1 fruit fly cellular context compared by ENCODE assay signal in the genomic region with DNA sequence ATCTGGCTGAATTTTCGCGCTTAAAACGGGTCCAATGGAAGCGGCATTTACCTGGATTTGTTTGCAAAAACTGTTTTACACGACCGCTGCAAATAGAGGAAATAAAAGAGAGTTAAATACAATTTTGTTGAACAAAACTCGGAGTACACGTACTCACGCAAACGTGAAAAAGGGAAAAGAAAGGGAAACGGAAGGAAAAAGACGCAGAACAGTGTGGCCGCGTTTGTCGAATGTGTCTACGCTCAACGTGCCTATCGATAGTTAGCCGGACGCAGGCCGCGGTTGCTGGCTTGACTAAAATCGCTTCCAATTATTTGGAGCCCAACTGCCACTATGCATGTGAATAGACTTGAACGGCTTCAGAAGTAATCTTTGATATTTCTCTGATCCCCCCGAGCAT.
TF ChIP-seq lines count a peak whose summit lies in the region.

Gene RpS15Aa, minus strand, starts transcription at position 252 of the 400 bp plus-strand sequence.

TF ChIP-seq in whole organism, embryonic, 481 proteins besides CTCF, POLR2A, EP300 and RAD21 (continued from another document and continues in another):
- TF ChIP-seq bcd (GFP tag; optimal IDR thresholded peaks at IDR 0.05; lab: Kevin White, UChicago): peak; percentile 87
- peak; percentile 88 for TF ChIP-seq zfh1 (GFP tag; IDR thresholded peaks at IDR 0.05; lab: Robert Waterston, UW)
- TF ChIP-seq Hr39 (optimal IDR thresholded peaks at IDR 0.05; lab: Kevin White, UChicago): no peak
- peak; percentile 81 for TF ChIP-seq CG9817 (tag; optimal IDR thresholded peaks at IDR 0.05; lab: Kevin White, UChicago)
- peak; percentile 37 for TF ChIP-seq CG14710 (tag; optimal IDR thresholded peaks at IDR 0.05; lab: Kevin White, UChicago)
- peak; percentile 90 for TF ChIP-seq CG33213 (GFP tag; optimal IDR thresholded peaks at IDR 0.05; lab: Kevin White, UChicago)
- TF ChIP-seq CG12769 (tag; optimal IDR thresholded peaks at IDR 0.05; lab: Kevin White, UChicago): peak; percentile 54
- peak; percentile 71 for TF ChIP-seq odd (GFP tag; optimal IDR thresholded peaks at IDR 0.05; lab: Kevin White, UChicago)
- peak; percentile 24 for TF ChIP-seq gem (tag; optimal IDR thresholded peaks at IDR 0.05; lab: Kevin White, UChicago)
- TF ChIP-seq Stat92E (GFP tag; optimal IDR thresholded peaks at IDR 0.05; lab: Kevin White, UChicago): no peak
- peak; percentile 44 for TF ChIP-seq fu2 (GFP tag; optimal IDR thresholded peaks at IDR 0.05; lab: Kevin White, UChicago)
- peak; percentile 47 for TF ChIP-seq CG3407 (GFP tag; optimal IDR thresholded peaks at IDR 0.05; lab: Kevin White, UChicago)
- TF ChIP-seq CG3163 (GFP tag; optimal IDR thresholded peaks at IDR 0.05; lab: Kevin White, UChicago): peak; percentile 61
- peak; percentile 34 to 67 for TF ChIP-seq Hr51 (GFP tag; optimal IDR thresholded peaks at IDR 0.05; lab: Kevin White, UChicago)
- peak; percentile 18 for TF ChIP-seq fd3F (GFP tag; optimal IDR thresholded peaks at IDR 0.05; lab: Kevin White, UChicago)
- TF ChIP-seq CG4730 (GFP tag; IDR thresholded peaks at IDR 0.05; lab: Robert Waterston, UW): peak; percentile 53
- peak; percentile 42 for TF ChIP-seq CG12299 (tag; optimal IDR thresholded peaks at IDR 0.05; lab: Kevin White, UChicago)
- peak; percentile 63 for TF ChIP-seq CG2875 (GFP tag; optimal IDR thresholded peaks at IDR 0.05; lab: Kevin White, UChicago)
- TF ChIP-seq Fer1 (GFP tag; optimal IDR thresholded peaks at IDR 0.05; lab: Kevin White, UChicago): peak; percentile 83
- TF ChIP-seq CG12942 (GFP tag; optimal IDR thresholded peaks at IDR 0.05; lab: Kevin White, UChicago): peak; percentile 57
- peak; percentile 70 for TF ChIP-seq CG13624 (GFP tag; optimal IDR thresholded peaks at IDR 0.05; lab: Kevin White, UChicago)
- no peak for TF ChIP-seq jing (GFP tag; optimal IDR thresholded peaks at IDR 0.05; lab: Kevin White, UChicago)
- no peak for TF ChIP-seq cwo (GFP tag; optimal IDR thresholded peaks at IDR 0.05; lab: Kevin White, UChicago)
- TF ChIP-seq CG3065 (GFP tag; optimal IDR thresholded peaks at IDR 0.05; lab: Kevin White, UChicago): peak; percentile 9
- TF ChIP-seq CG3847 (GFP tag; IDR thresholded peaks at IDR 0.05; lab: Robert Waterston, UW): peak; percentile 82
- peak; percentile 77 for TF ChIP-seq pb (GFP tag; optimal IDR thresholded peaks at IDR 0.05; lab: Kevin White, UChicago)
- TF ChIP-seq zfh2 (GFP tag; optimal IDR thresholded peaks at IDR 0.05; lab: Kevin White, UChicago): peak; percentile 66
- peak; percentile 77 for TF ChIP-seq CG9609 (GFP tag; optimal IDR thresholded peaks at IDR 0.05; lab: Kevin White, UChicago)
- TF ChIP-seq CG13424 (tag; optimal IDR thresholded peaks at IDR 0.05; lab: Kevin White, UChicago): peak; percentile 37
- TF ChIP-seq Kr (GFP tag; optimal IDR thresholded peaks at IDR 0.05; lab: Kevin White, UChicago): peak; percentile 68
- peak; percentile 34 for TF ChIP-seq Hr3 (GFP tag; optimal IDR thresholded peaks at IDR 0.05; lab: Kevin White, UChicago)
- peak; percentile 39 for TF ChIP-seq Adf1 (GFP tag; IDR thresholded peaks at IDR 0.05; lab: Robert Waterston, UW)
- peak; percentile 35 for TF ChIP-seq zen (tag; optimal IDR thresholded peaks at IDR 0.05; lab: Kevin White, UChicago)
- TF ChIP-seq Bteb2 (GFP tag; optimal IDR thresholded peaks at IDR 0.05; lab: Kevin White, UChicago): peak; percentile 0
- TF ChIP-seq CG9797 (GFP tag; optimal IDR thresholded peaks at IDR 0.05; lab: Kevin White, UChicago): peak; percentile 60
- TF ChIP-seq CG12071 (GFP tag; optimal IDR thresholded peaks at IDR 0.05; lab: Kevin White, UChicago): peak; percentile 76
- TF ChIP-seq MBD-R2 (GFP tag; IDR thresholded peaks at IDR 0.05; lab: Robert Waterston, UW): peak; percentile 56; the same call in 1 of the 2 replicates
- peak; percentile 37 for TF ChIP-seq ERR (GFP tag; optimal IDR thresholded peaks at IDR 0.05; lab: Kevin White, UChicago)
- TF ChIP-seq C15 (GFP tag; IDR thresholded peaks at IDR 0.05; lab: Robert Waterston, UW): peak; percentile 67; the same call in 1 of the 3 replicates
- peak; percentile 77 for TF ChIP-seq CG42726 (GFP tag; IDR thresholded peaks at IDR 0.05; lab: Robert Waterston, UW; ENCODE audit: partially characterized antibody)
- TF ChIP-seq D19A (tag; optimal IDR thresholded peaks at IDR 0.05; lab: Kevin White, UChicago): peak; percentile 16
- peak; percentile 79 for TF ChIP-seq CG13296 (GFP tag; optimal IDR thresholded peaks at IDR 0.05; lab: Kevin White, UChicago)
- TF ChIP-seq lab (GFP tag; optimal IDR thresholded peaks at IDR 0.05; lab: Kevin White, UChicago): peak; percentile 89
- peak; percentile 56 for TF ChIP-seq dimm (GFP tag; IDR thresholded peaks at IDR 0.05; lab: Robert Waterston, UW)
- peak; percentile 33; the same call in 1 of the 3 replicates for TF ChIP-seq CG11695 (GFP tag; IDR thresholded peaks at IDR 0.05; lab: Robert Waterston, UW)
- no peak for TF ChIP-seq br (optimal IDR thresholded peaks at IDR 0.05; lab: Kevin White, UChicago)
- peak; percentile 65 for TF ChIP-seq CG5180 (GFP tag; optimal IDR thresholded peaks at IDR 0.05; lab: Kevin White, UChicago)
- peak; percentile 33 for TF ChIP-seq E2f2 (GFP tag; IDR thresholded peaks at IDR 0.05; lab: Robert Waterston, UW)
- TF ChIP-seq MESR4 (GFP tag; optimal IDR thresholded peaks at IDR 0.05; lab: Kevin White, UChicago): peak; percentile 89
- TF ChIP-seq CG8924 (tag; optimal IDR thresholded peaks at IDR 0.05; lab: Kevin White, UChicago): peak; percentile 48
- peak; percentile 86 for TF ChIP-seq ken (GFP tag; IDR thresholded peaks at IDR 0.05; lab: Robert Waterston, UW)
- TF ChIP-seq Trl (optimal IDR thresholded peaks at IDR 0.05; lab: Kevin White, UChicago): no peak
- TF ChIP-seq Trl (GFP tag; optimal IDR thresholded peaks at IDR 0.05; lab: Kevin White, UChicago): peak; percentile 88
- TF ChIP-seq pnt (GFP tag; optimal IDR thresholded peaks at IDR 0.05; lab: Kevin White, UChicago): peak; percentile 28
- TF ChIP-seq Atf6 (GFP tag; IDR thresholded peaks at IDR 0.05; lab: Robert Waterston, UW): peak; percentile 69
- peak; percentile 88 for TF ChIP-seq p53 (GFP tag; optimal IDR thresholded peaks at IDR 0.05; lab: Kevin White, UChicago)
- TF ChIP-seq pfk (GFP tag; optimal IDR thresholded peaks at IDR 0.05; lab: Kevin White, UChicago): peak; percentile 68
- TF ChIP-seq PHDP (tag; optimal IDR thresholded peaks at IDR 0.05; lab: Kevin White, UChicago): peak; percentile 66
- TF ChIP-seq pzg (GFP tag; optimal IDR thresholded peaks at IDR 0.05; lab: Kevin White, UChicago): peak; percentile 79
- TF ChIP-seq nom (GFP tag; optimal IDR thresholded peaks at IDR 0.05; lab: Kevin White, UChicago): peak; percentile 86
- peak; percentile 87 for TF ChIP-seq HHEX (GFP tag; optimal IDR thresholded peaks at IDR 0.05; lab: Kevin White, UChicago)
- peak; percentile 40 for TF ChIP-seq CG13287 (GFP tag; IDR thresholded peaks at IDR 0.05; lab: Robert Waterston, UW; ENCODE audit: partially characterized antibody)
- TF ChIP-seq her (GFP tag; optimal IDR thresholded peaks at IDR 0.05; lab: Kevin White, UChicago): peak; percentile 75
- peak; percentile 78; the same call in 2 of the 3 replicates for TF ChIP-seq CG34422 (GFP tag; IDR thresholded peaks at IDR 0.05; lab: Robert Waterston, UW)
- no peak for TF ChIP-seq CG8478 (optimal IDR thresholded peaks at IDR 0.05; lab: Kevin White, UChicago)
- peak; percentile 76 for TF ChIP-seq Sry-δ (GFP tag; optimal IDR thresholded peaks at IDR 0.05; lab: Kevin White, UChicago)
- TF ChIP-seq nmo (GFP tag; optimal IDR thresholded peaks at IDR 0.05; lab: Kevin White, UChicago): peak; percentile 46
- no peak for TF ChIP-seq CG31388 (GFP tag; optimal IDR thresholded peaks at IDR 0.05; lab: Kevin White, UChicago)
- TF ChIP-seq CG4404 (GFP tag; IDR thresholded peaks at IDR 0.05; lab: Robert Waterston, UW): 0 out of 2 replicates have a peak, but pooled peaks have one; percentile 21
- TF ChIP-seq Atf-2 (GFP tag; optimal IDR thresholded peaks at IDR 0.05; lab: Kevin White, UChicago): peak; percentile 62
- TF ChIP-seq D (optimal IDR thresholded peaks at IDR 0.05; lab: Kevin White, UChicago): no peak
- TF ChIP-seq D (GFP tag; optimal IDR thresholded peaks at IDR 0.05; lab: Kevin White, UChicago): peak; percentile 48
- TF ChIP-seq ato (GFP tag; IDR thresholded peaks at IDR 0.05; lab: Robert Waterston, UW; ENCODE audit: partially characterized antibody): peak; percentile 43; the same call in 1 of the 2 replicates
- TF ChIP-seq H15 (GFP tag; IDR thresholded peaks at IDR 0.05; lab: Robert Waterston, UW): peak; percentile 78
- TF ChIP-seq Dip2 (GFP tag; IDR thresholded peaks at IDR 0.05; lab: Robert Waterston, UW): no peak
- TF ChIP-seq Six4 (GFP tag; optimal IDR thresholded peaks at IDR 0.05; lab: Kevin White, UChicago): peak; percentile 26
- peak; percentile 67 for TF ChIP-seq Aef1 (GFP tag; IDR thresholded peaks at IDR 0.05; lab: Robert Waterston, UW)
- TF ChIP-seq CG11398 (GFP tag; optimal IDR thresholded peaks at IDR 0.05; lab: Kevin White, UChicago): peak; percentile 76
- peak; percentile 23 for TF ChIP-seq CG6683 (GFP tag; optimal IDR thresholded peaks at IDR 0.05; lab: Kevin White, UChicago)
- TF ChIP-seq Oli (tag; optimal IDR thresholded peaks at IDR 0.05; lab: Kevin White, UChicago): peak; percentile 14
- TF ChIP-seq dm (GFP tag; optimal IDR thresholded peaks at IDR 0.05; lab: Kevin White, UChicago): peak; percentile 73
- TF ChIP-seq Bdp1 (GFP tag; optimal IDR thresholded peaks at IDR 0.05; lab: Kevin White, UChicago): no peak
- peak; percentile 75 for TF ChIP-seq scrt (GFP tag; optimal IDR thresholded peaks at IDR 0.05; lab: Kevin White, UChicago)
- peak; percentile 92 for TF ChIP-seq Rfx (GFP tag; IDR thresholded peaks at IDR 0.05; lab: Robert Waterston, UW)
- TF ChIP-seq CG43689 (GFP tag; IDR thresholded peaks at IDR 0.05; lab: Robert Waterston, UW): no peak; the same call in none of the 2 replicates
- peak; percentile 59 for TF ChIP-seq grau (tag; optimal IDR thresholded peaks at IDR 0.05; lab: Kevin White, UChicago)
- TF ChIP-seq bsh (GFP tag; optimal IDR thresholded peaks at IDR 0.05; lab: Kevin White, UChicago): peak in 1 of 2 experiments; percentile 64
- peak; percentile 67 for TF ChIP-seq Lhr (GFP tag; optimal IDR thresholded peaks at IDR 0.05; lab: Kevin White, UChicago)
- 0 out of 2 replicates have a peak, but pooled peaks have one; percentile 44 for TF ChIP-seq toy (GFP tag; IDR thresholded peaks at IDR 0.05; lab: Robert Waterston, UW)
- TF ChIP-seq fru (optimal IDR thresholded peaks at IDR 0.05; lab: Kevin White, UChicago): no peak
- peak; percentile 66 for TF ChIP-seq CG16863 (GFP tag; optimal IDR thresholded peaks at IDR 0.05; lab: Kevin White, UChicago)
- no peak for TF ChIP-seq fd96Cb (tag; optimal IDR thresholded peaks at IDR 0.05; lab: Kevin White, UChicago)
- TF ChIP-seq hkb (optimal IDR thresholded peaks at IDR 0.05; lab: Kevin White, UChicago): no peak
- TF ChIP-seq hkb (GFP tag; IDR thresholded peaks at IDR 0.05; lab: Robert Waterston, UW): peak; percentile 70
- TF ChIP-seq CG9932 (GFP tag; IDR thresholded peaks at IDR 0.05; lab: Robert Waterston, UW): peak; percentile 76
- no peak for TF ChIP-seq zen2 (GFP tag; IDR thresholded peaks at IDR 0.05; lab: Robert Waterston, UW; ENCODE audit: partially characterized antibody)
- TF ChIP-seq gfzf (GFP tag; optimal IDR thresholded peaks at IDR 0.05; lab: Kevin White, UChicago): peak; percentile 81
- TF ChIP-seq CG3726 (GFP tag; IDR thresholded peaks at IDR 0.05; lab: Robert Waterston, UW): peak; percentile 75
- peak; percentile 48 for TF ChIP-seq CoRest (tag; optimal IDR thresholded peaks at IDR 0.05; lab: Kevin White, UChicago)
- peak; percentile 60 for TF ChIP-seq NK7.1 (GFP tag; optimal IDR thresholded peaks at IDR 0.05; lab: Kevin White, UChicago)
- TF ChIP-seq HmgZ (tag; optimal IDR thresholded peaks at IDR 0.05; lab: Kevin White, UChicago): peak; percentile 57
- TF ChIP-seq shn (GFP tag; optimal IDR thresholded peaks at IDR 0.05; lab: Kevin White, UChicago): peak; percentile 65
- peak; percentile 82 for TF ChIP-seq CG14014 (GFP tag; IDR thresholded peaks at IDR 0.05; lab: Robert Waterston, UW)
- TF ChIP-seq CG5245 (GFP tag; optimal IDR thresholded peaks at IDR 0.05; lab: Kevin White, UChicago): peak; percentile 60
- peak; percentile 56 for TF ChIP-seq crc (GFP tag; optimal IDR thresholded peaks at IDR 0.05; lab: Kevin White, UChicago)
- TF ChIP-seq CG32772 (GFP tag; IDR thresholded peaks at IDR 0.05; lab: Robert Waterston, UW): peak; percentile 65; the same call in 1 of the 2 replicates
- TF ChIP-seq CG1024 (GFP tag; IDR thresholded peaks at IDR 0.05; lab: Robert Waterston, UW): peak; percentile 76
- TF ChIP-seq CG10565 (GFP tag; optimal IDR thresholded peaks at IDR 0.05; lab: Kevin White, UChicago): peak; percentile 14
- peak; percentile 49 for TF ChIP-seq kah (GFP tag; optimal IDR thresholded peaks at IDR 0.05; lab: Kevin White, UChicago)
- TF ChIP-seq CG31441 (GFP tag; IDR thresholded peaks at IDR 0.05; lab: Robert Waterston, UW): peak; percentile 26; the same call in 1 of the 2 replicates
- TF ChIP-seq chif (GFP tag; optimal IDR thresholded peaks at IDR 0.05; lab: Kevin White, UChicago): peak; percentile 50 to 77
- TF ChIP-seq CG6689 (GFP tag; IDR thresholded peaks at IDR 0.05; lab: Robert Waterston, UW): peak; percentile 63
- peak; percentile 90 for TF ChIP-seq Dref (GFP tag; IDR thresholded peaks at IDR 0.05; lab: Robert Waterston, UW)
- peak; percentile 38 for TF ChIP-seq CG8359 (GFP tag; optimal IDR thresholded peaks at IDR 0.05; lab: Kevin White, UChicago; ENCODE audit: borderline replicate concordance)
- TF ChIP-seq gsb (GFP tag; IDR thresholded peaks at IDR 0.05; lab: Robert Waterston, UW): peak; percentile 47; the same call in 1 of the 2 replicates
- no peak for TF ChIP-seq CG7357 (GFP tag; IDR thresholded peaks at IDR 0.05; lab: Robert Waterston, UW)
- peak; percentile 74 for TF ChIP-seq Camta (GFP tag; optimal IDR thresholded peaks at IDR 0.05; lab: Kevin White, UChicago)
- TF ChIP-seq CG30020 (tag; optimal IDR thresholded peaks at IDR 0.05; lab: Kevin White, UChicago): no peak
- peak; percentile 65 for TF ChIP-seq CG18599 (GFP tag; optimal IDR thresholded peaks at IDR 0.05; lab: Kevin White, UChicago)
- TF ChIP-seq CG2129 (GFP tag; IDR thresholded peaks at IDR 0.05; lab: Robert Waterston, UW; ENCODE audit: partially characterized antibody): 0 out of 2 replicates have a peak, but pooled peaks have one; percentile 18
- no peak for TF ChIP-seq ftz-f1 (GFP tag; optimal IDR thresholded peaks at IDR 0.05; lab: Kevin White, UChicago)
- peak; percentile 83 for TF ChIP-seq CG17568 (GFP tag; optimal IDR thresholded peaks at IDR 0.05; lab: Kevin White, UChicago)
- peak; percentile 59 for TF ChIP-seq maf-S (GFP tag; optimal IDR thresholded peaks at IDR 0.05; lab: Kevin White, UChicago)
- peak; percentile 86 for TF ChIP-seq otp (GFP tag; IDR thresholded peaks at IDR 0.05; lab: Robert Waterston, UW)
